Worm (Caenorhabditis elegans): ENCODE measurements around the gene T03G6.1.

ce11 chrX:2592670-2593280, 15.3 kb upstream of the T03G6.1 start:
- no peak for TF ChIP-seq flt-1 (GFP tag; IDR thresholded peaks at IDR 0.05)
- TF ChIP-seq ztf-29 (GFP tag; IDR thresholded peaks at IDR 0.05), result no peak
- no peak for TF ChIP-seq tab-1 (GFP tag; IDR thresholded peaks at IDR 0.05)
- no peak for TF ChIP-seq ref-1 (GFP tag; conservative IDR thresholded peaks at IDR 0.05)
- no peak for TF ChIP-seq ztf-23 (GFP tag; IDR thresholded peaks at IDR 0.05)
- no peak for TF ChIP-seq med-1 (GFP tag; optimal IDR thresholded peaks at IDR 0.05; ENCODE audit: insufficient read depth)
- no peak for TF ChIP-seq cog-1 (tag; optimal IDR thresholded peaks at IDR 0.05)
- TF ChIP-seq klf-2 (GFP tag; conservative IDR thresholded peaks at IDR 0.05), result no peak
- TF ChIP-seq T22C8.4 (GFP tag; IDR thresholded peaks at IDR 0.05), result no peak
